Worm (Caenorhabditis elegans) whole organism, L4 larva: ENCODE data around the gene srx-38.

ENCODE experiments used
- F37D6.2 ChIP-seq: sonication (generic microtip); optimal IDR thresholded peaks from 2 replicates; lab custom pipeline; 2016; ENCODE audit warnings: mild to moderate bottlenecking, missing genetic modification characterization, missing compliant biosample characterization
- F49E8.2 ChIP-seq: sonication (generic microtip); optimal IDR thresholded peaks from 2 replicates; lab custom pipeline; 2016; ENCODE audit warnings: missing compliant biosample characterization, mild to moderate bottlenecking, missing genetic modification characterization, borderline replicate concordance
- T20F7.1 ChIP-seq: fragments of 200-800 bp; sonication (Bioruptor generic); optimal IDR thresholded peaks from 2 replicates; lab custom pipeline; 2018; ENCODE audit warnings: mild to moderate bottlenecking, missing genetic modification characterization, missing compliant biosample characterization
- T26A8.4 ChIP-seq: fragments of 200-800 bp; sonication (Bioruptor generic); IDR thresholded peaks from 2 replicates; pipeline ENCODE4 v1.3.6; 2022; ENCODE audit warnings: missing genetic modification characterization, missing compliant biosample characterization
- Y105C5A.15 ChIP-seq: fragments of 200-800 bp; sonication (Bioruptor generic); IDR thresholded peaks from 2 replicates; pipeline ENCODE4 v1.3.6; 2022; ENCODE audit warnings: missing genetic modification characterization, missing compliant biosample characterization
- Y75B8A.6 ChIP-seq: fragments of 200-800 bp; sonication (Bioruptor generic); IDR thresholded peaks from 2 replicates; pipeline ENCODE4 v1.3.6; 2022; ENCODE audit warnings: missing genetic modification reagents, missing genetic modification characterization, missing compliant biosample characterization
- ZK337.2 ChIP-seq: fragments of 200-800 bp; sonication (Bioruptor generic); IDR thresholded peaks from 2 replicates; pipeline ENCODE4 v1.3.6; 2022; ENCODE audit warnings: missing genetic modification reagents, missing genetic modification characterization, missing compliant biosample characterization
- ZK546.5 ChIP-seq, 2 experiments: sonication (generic microtip); optimal IDR thresholded peaks; 2 replicates each; lab custom pipeline; 2017; ENCODE audit warnings: missing biosample characterization in 2 of 2, missing genetic modification characterization in 2 of 2
- attf-4 ChIP-seq: sonication (generic microtip); optimal IDR thresholded peaks from 3 replicates; lab custom pipeline; 2017; ENCODE audit warnings: missing biosample characterization, missing genetic modification characterization
- ceh-20 ChIP-seq: fragments of 200-800 bp; sonication (Bioruptor generic); IDR thresholded peaks from 2 replicates; pipeline ENCODE4 v1.3.6; 2022; ENCODE audit warnings: missing genetic modification reagents, missing genetic modification characterization, missing compliant biosample characterization
- ceh-28 ChIP-seq: fragments of 150-350 bp; optimal IDR thresholded peaks from 2 replicates; lab custom pipeline; 2014; ENCODE audit warnings: missing biosample characterization, missing genetic modification reagents, missing genetic modification characterization
- ceh-62 ChIP-seq: sonication (generic microtip); optimal IDR thresholded peaks from 2 replicates; lab custom pipeline; 2017; ENCODE audit warnings: missing biosample characterization, missing genetic modification characterization
- ces-1 ChIP-seq: fragments of 150-350 bp; sonication (generic microtip); optimal IDR thresholded peaks from 4 replicates; lab custom pipeline; 2014; ENCODE audit warnings: missing biosample characterization, missing genetic modification reagents, missing genetic modification characterization
- daf-19 ChIP-seq: fragments of 200-800 bp; sonication (Bioruptor generic); conservative IDR thresholded peaks from 2 replicates; pipeline ENCODE4 v1.3.6; 2022; ENCODE audit warnings: missing genetic modification characterization, missing compliant biosample characterization
- dmd-6 ChIP-seq: fragments of 200-800 bp; sonication (Bioruptor generic); IDR thresholded peaks from 2 replicates; pipeline ENCODE4 v1.3.6; 2022; ENCODE audit warnings: missing genetic modification reagents, missing genetic modification characterization, missing compliant biosample characterization
- dpl-1 ChIP-seq: fragments of 150-350 bp; optimal IDR thresholded peaks from 2 replicates; lab custom pipeline; 2014; ENCODE audit warnings: missing biosample characterization, missing genetic modification reagents, missing genetic modification characterization
- egl-43 ChIP-seq: fragments of 200-800 bp; sonication (Bioruptor generic); IDR thresholded peaks from 2 replicates; pipeline ENCODE4 v1.3.6; 2022; ENCODE audit warnings: missing genetic modification reagents, missing genetic modification characterization, missing compliant biosample characterization
- fkh-10 ChIP-seq: fragments of 150-350 bp; optimal IDR thresholded peaks from 2 replicates; lab custom pipeline; 2014; ENCODE audit warnings: missing biosample characterization, missing genetic modification reagents, missing genetic modification characterization
- fos-1 ChIP-seq: fragments of 150-350 bp; optimal IDR thresholded peaks from 2 replicates; lab custom pipeline; 2014; ENCODE audit warnings: missing biosample characterization, missing genetic modification characterization
- hif-1 ChIP-seq, 2 experiments: sonication (generic microtip); optimal IDR thresholded peaks; 2 replicates each; lab custom pipeline; 2016 to 2017; ENCODE audit warnings: missing compliant biosample characterization in 2 of 2, missing genetic modification characterization in 2 of 2, missing genetic modification reagents in 2 of 2, missing genotype in 2 of 2, mild to moderate bottlenecking in 1 of 2
- hmg-1.1 ChIP-seq: fragments of 200-800 bp; sonication (Bioruptor generic); IDR thresholded peaks from 2 replicates; pipeline ENCODE4 v1.3.6; 2022; ENCODE audit warnings: missing genetic modification reagents, missing genetic modification characterization, missing compliant biosample characterization
- lin-15B ChIP-seq: fragments of 150-350 bp; sonication (generic microtip); optimal IDR thresholded peaks from 3 replicates; lab custom pipeline; 2014; ENCODE audit warnings: missing biosample characterization, missing genetic modification characterization
- lin-39 ChIP-seq: fragments of 150-350 bp; optimal IDR thresholded peaks from 2 replicates; lab custom pipeline; 2014; ENCODE audit warnings: missing biosample characterization, missing genetic modification reagents, missing genetic modification characterization
- madf-5 ChIP-seq, 2 experiments: fragments of 200-800 bp; sonication (Bioruptor generic); IDR thresholded peaks; 2 replicates each; pipeline ENCODE4 v1.3.6; 2022; ENCODE audit warnings: missing compliant biosample characterization in 2 of 2, missing genetic modification characterization in 2 of 2
- mdt-29 ChIP-seq: fragments of 200-800 bp; sonication (Bioruptor generic); IDR thresholded peaks from 2 replicates; pipeline ENCODE4 v1.3.6; 2022; ENCODE audit warnings: missing genetic modification reagents, missing genetic modification characterization, missing compliant biosample characterization
- mxl-2 ChIP-seq: fragments of 200-800 bp; sonication (Bioruptor generic); conservative IDR thresholded peaks from 2 replicates; pipeline ENCODE4 v1.3.6; 2022; ENCODE audit warnings: missing genetic modification reagents, missing genetic modification characterization, missing compliant biosample characterization
- nhr-42 ChIP-seq: fragments of 200-800 bp; sonication (Bioruptor generic); IDR thresholded peaks from 2 replicates; pipeline ENCODE4 v1.3.6; 2022; ENCODE audit warnings: missing genetic modification characterization, missing compliant biosample characterization
- nhr-6 ChIP-seq: fragments of 150-350 bp; optimal IDR thresholded peaks from 2 replicates; lab custom pipeline; 2014; ENCODE audit warnings: missing biosample characterization, missing genetic modification characterization
- rbr-2 ChIP-seq: sonication (generic microtip); optimal IDR thresholded peaks from 2 replicates; lab custom pipeline; 2016; ENCODE audit warnings: missing genotype, missing genetic modification characterization, missing compliant biosample characterization
- snpc-4 ChIP-seq: fragments of 150-350 bp; optimal IDR thresholded peaks from 2 replicates; lab custom pipeline; 2014; ENCODE audit warnings: missing biosample characterization, missing genetic modification characterization
- spr-3 ChIP-seq: fragments of 200-800 bp; sonication (Bioruptor generic); optimal IDR thresholded peaks from 2 replicates; lab custom pipeline; 2018; ENCODE audit warnings: mild to moderate bottlenecking, missing genetic modification characterization, missing compliant biosample characterization
- tag-97 ChIP-seq: fragments of 200-800 bp; sonication (Bioruptor generic); IDR thresholded peaks from 2 replicates; pipeline ENCODE4 v1.3.6; 2022; ENCODE audit warnings: missing genetic modification characterization, missing compliant biosample characterization
- unc-62 ChIP-seq, 3 experiments: fragments of 150-350 bp in 1 of 3; sonication (generic microtip); optimal IDR thresholded peaks in 2 of 3; peaks in 1 of 3; 1 replicate in 1 of 3; 2 replicates in 2 of 3; lab custom pipeline; 2014 to 2017; ENCODE audit warnings: missing biosample characterization in 3 of 3, missing genetic modification characterization in 3 of 3, missing genetic modification reagents in 3 of 3, missing genotype in 1 of 3
- zag-1 ChIP-seq: fragments of 150-350 bp; optimal IDR thresholded peaks from 2 replicates; lab custom pipeline; 2014; ENCODE audit warnings: missing biosample characterization, missing genetic modification characterization
- zfp-2 ChIP-seq: sonication (generic microtip); optimal IDR thresholded peaks from 2 replicates; lab custom pipeline; 2016; ENCODE audit warnings: mild to moderate bottlenecking, missing genetic modification characterization, missing compliant biosample characterization

srx-38 gene

ce11 chrV:5204127-5204526, 48.7 kb upstream of the srx-38 start, which contains the start of gene ttc-37 (continued):
- TF ChIP-seq ceh-62 (tag; lab: Kevin White, UChicago) (no peak), spr-3 (GFP tag; lab: Kevin White, UChicago) (no peak), dmd-6 (no peak), ces-1 (GFP tag; lab: Kevin White, UChicago) (no peak), dpl-1 (peak; percentile 95), fkh-10 (GFP tag; lab: Kevin White, UChicago) (no peak), madf-5 (GFP tag; IDR thresholded peaks at IDR 0.05; lab: Robert Waterston, UW) (no peak), T26A8.4 (no peak), nhr-6 (tag; lab: Kevin White, UChicago) (peak; percentile 3), hif-1 (tag; optimal IDR thresholded peaks at IDR 0.05; lab: Kevin White, UChicago) (no peak), lin-15B (tag; lab: Kevin White, UChicago) (no peak), ZK546.5 (tag; optimal IDR thresholded peaks at IDR 0.05; lab: Kevin White, UChicago) (no peak), hmg-1.1 (GFP tag; lab: Robert Waterston, UW) (peak; percentile 45; the same call in 1 of the 2 replicates)

- TF ChIP-seq Y75B8A.6 (no peak), F49E8.2 (no peak), lin-39 (tag; lab: Kevin White, UChicago) (no peak), nhr-42 (GFP tag; lab: Robert Waterston, UW) (no peak), Y105C5A.15 (GFP tag; lab: Robert Waterston, UW) (no peak), mxl-2 (GFP tag; lab: Robert Waterston, UW) (no peak), hmg-1.1 (GFP tag; lab: Robert Waterston, UW) (no peak), T20F7.1 (no peak), F37D6.2 (no peak), tag-97 (GFP tag; lab: Robert Waterston, UW) (no peak), zag-1 (no peak), snpc-4 (no peak), mdt-29 (GFP tag; lab: Robert Waterston, UW) (no peak), madf-5 (GFP tag; IDR thresholded peaks at IDR 0.05; lab: Robert Waterston, UW) (no peak), ceh-28 (tag; lab: Kevin White, UChicago) (no peak), daf-19 (GFP tag; lab: Robert Waterston, UW) (no peak), fos-1 (no peak)
These were observed 48.2 kb upstream of the srx-38 start for ce11 chrV:5203643-5204042.

- TF ChIP-seq zfp-2 (tag; lab: Kevin White, UChicago) (no peak), unc-62 (GFP tag; optimal IDR thresholded peaks at IDR 0.05 in 1 of 2; lab: Kevin White, UChicago) (peak in 1 of 2 experiments; percentile 79), unc-62 (tag; optimal IDR thresholded peaks at IDR 0.05; lab: Kevin White, UChicago) (no peak)
These were observed 46.3 kb upstream of the srx-38 start for ce11 chrV:5201706-5202105.

- no peak for TF ChIP-seq F37D6.2
- no peak for TF ChIP-seq ceh-20 (GFP tag; lab: Robert Waterston, UW)
- TF ChIP-seq ceh-28 (tag; lab: Kevin White, UChicago) = no peak
- no peak for TF ChIP-seq ZK337.2 (GFP tag; lab: Robert Waterston, UW)
- TF ChIP-seq unc-62 (GFP tag; optimal IDR thresholded peaks at IDR 0.05 in 1 of 2; lab: Kevin White, UChicago) = peak in 1 of 2 experiments; percentile 44
- no peak for TF ChIP-seq unc-62 (tag; optimal IDR thresholded peaks at IDR 0.05; lab: Kevin White, UChicago)
- TF ChIP-seq ces-1 (GFP tag; lab: Kevin White, UChicago) = peak; percentile 91
- TF ChIP-seq attf-4 (tag; lab: Kevin White, UChicago) = no peak
- peak; percentile 51 for TF ChIP-seq fkh-10 (GFP tag; lab: Kevin White, UChicago)
- TF ChIP-seq rbr-2 (tag; lab: Kevin White, UChicago) = peak; percentile 8
- no peak for TF ChIP-seq egl-43 (GFP tag; lab: Robert Waterston, UW)
These were observed 44.8 kb upstream of the srx-38 start for ce11 chrV:5200188-5200587.
